Worm (Caenorhabditis elegans): Measurements from ENCODE around the gene cyp-31A5.

DNA sequence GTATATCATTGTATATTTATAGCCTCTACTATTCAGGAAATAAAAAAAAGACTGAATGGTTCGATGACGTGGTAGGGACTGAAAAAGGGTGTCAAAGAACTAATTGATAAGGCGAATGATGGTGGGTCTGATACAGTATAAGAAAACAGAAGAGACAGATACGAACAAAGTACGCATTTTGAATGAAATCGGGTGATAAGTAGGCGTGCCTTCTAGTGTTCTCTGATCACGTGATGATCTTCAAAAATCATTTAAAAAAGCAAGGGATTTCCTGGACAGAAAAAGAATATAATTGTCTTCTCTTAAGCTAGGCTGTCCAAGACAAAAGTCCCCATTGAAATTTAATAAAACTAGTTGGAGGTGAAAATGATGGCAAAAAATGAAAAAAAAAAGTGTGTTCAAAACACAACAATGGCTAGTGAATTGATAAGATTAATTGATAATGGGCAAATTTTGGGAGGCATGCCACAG, 7.8 kb upstream of the cyp-31A5 start:
- no peak for TF ChIP-seq mec-3 (tag; optimal IDR thresholded peaks at IDR 0.05; ENCODE audit: borderline replicate concordance)
- TF ChIP-seq eyg-1 (tag; optimal IDR thresholded peaks at IDR 0.05) = no peak
- no peak for TF ChIP-seq ceh-18 (tag; optimal IDR thresholded peaks at IDR 0.05)
- no peak for TF ChIP-seq ceh-24 (tag; optimal IDR thresholded peaks at IDR 0.05)
- TF ChIP-seq gmeb-2 (tag; optimal IDR thresholded peaks at IDR 0.05) = no peak
- no peak for TF ChIP-seq ama-1 (optimal IDR thresholded peaks at IDR 0.05)
- no peak for TF ChIP-seq ets-4 (tag; optimal IDR thresholded peaks at IDR 0.05)
- no peak for TF ChIP-seq pag-3 (tag; optimal IDR thresholded peaks at IDR 0.05; ENCODE audit: borderline replicate concordance)
- TF ChIP-seq pha-4 (tag; optimal IDR thresholded peaks at IDR 0.05) = no peak
- no peak for TF ChIP-seq madf-2 (tag; optimal IDR thresholded peaks at IDR 0.05)
- no peak for TF ChIP-seq fkh-10 (GFP tag; optimal IDR thresholded peaks at IDR 0.05)
- no peak for TF ChIP-seq unc-86 (tag; optimal IDR thresholded peaks at IDR 0.05)

All from whole organism, late embryonic.